Worm (Caenorhabditis elegans): Measurements from ENCODE around the gene vab-19.

- peak; percentile 38 for TF ChIP-seq ceh-48 (tag; optimal IDR thresholded peaks at IDR 0.05)
- TF ChIP-seq gmeb-2 (tag; optimal IDR thresholded peaks at IDR 0.05), result no peak
- no peak for TF ChIP-seq unc-86 (tag; optimal IDR thresholded peaks at IDR 0.05)
- TF ChIP-seq nhr-232 (tag; optimal IDR thresholded peaks at IDR 0.05), result no peak
- TF ChIP-seq fax-1 (tag; optimal IDR thresholded peaks at IDR 0.05), result no peak
- TF ChIP-seq tbx-7 (tag; optimal IDR thresholded peaks at IDR 0.05), result peak; percentile 55
- TF ChIP-seq sdc-2 (tag; optimal IDR thresholded peaks at IDR 0.05), result no peak
- TF ChIP-seq ama-1 (optimal IDR thresholded peaks at IDR 0.05), result no peak
Measured at ce11 chrII:2450990-2451389, 7.9 kb downstream of the vab-19 start.

All from whole organism, late embryonic.